Worm (Caenorhabditis elegans): Measurements from ENCODE around the gene his-42.

DNA sequence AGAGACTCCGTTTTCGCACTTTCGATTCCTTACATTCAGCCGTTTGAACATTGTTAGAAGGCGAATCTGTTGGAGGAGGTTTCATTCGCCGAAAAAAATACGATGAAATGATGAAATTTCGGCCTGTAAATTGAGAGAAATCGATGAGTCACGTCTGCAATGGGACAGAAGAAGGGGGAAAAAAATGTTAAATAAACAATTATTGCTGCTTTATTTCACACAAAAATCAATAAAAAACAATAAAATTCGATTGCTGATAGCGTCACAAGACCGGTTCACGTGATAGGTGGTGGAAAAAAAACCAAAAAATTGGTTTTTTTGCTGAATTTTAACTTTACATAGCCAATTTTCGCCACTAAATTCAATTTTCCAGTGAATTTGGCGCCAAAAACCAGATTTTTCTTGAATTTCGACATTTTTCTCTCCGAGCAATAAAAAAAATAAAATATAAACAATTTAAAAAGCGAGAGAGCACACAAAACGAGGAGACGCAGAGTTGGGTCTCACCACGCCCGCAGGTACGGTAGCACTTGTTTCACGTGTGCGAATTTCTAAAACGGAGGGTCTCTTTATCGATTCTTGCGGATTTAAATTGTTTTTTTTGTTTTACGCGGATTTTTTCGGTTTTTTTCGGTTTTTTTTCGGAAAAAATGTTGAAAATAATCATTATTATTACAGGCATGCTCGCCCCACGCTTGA lies 43.8 kb upstream of the his-42 start, which contains the start of the genes cup-14 and ndub-8:
- TF ChIP-seq dao-5 (tag; optimal IDR thresholded peaks at IDR 0.05) (no peak), W03F9.2 (tag; optimal IDR thresholded peaks at IDR 0.05) (peak; percentile 89), him-1 (tag; optimal IDR thresholded peaks at IDR 0.05) (no peak)

Measured in whole organism, L4/young adult.